Fruit fly (Drosophila melanogaster) whole organism, embryonic: ENCODE data around the gene mei-P26.

Experiments
- Adf1 ChIP-seq: fragments of 200-800 bp; sonication (Bioruptor generic); IDR thresholded peaks from 2 replicates; pipeline ENCODE4 v1.3.6; 2022; ENCODE audit warnings: missing biosample characterization, missing genetic modification characterization
- Asciz ChIP-seq: fragments of 200-800 bp; sonication (Bioruptor generic); optimal IDR thresholded peaks from 2 replicates; lab custom pipeline; 2017; ENCODE audit warnings: missing biosample characterization, mild to moderate bottlenecking, missing genetic modification characterization, missing genetic modification reagents
- B-H1 ChIP-seq: fragments of 200-800 bp; sonication (Bioruptor generic); IDR thresholded peaks from 3 replicates; pipeline ENCODE4 v1.3.6; 2022; ENCODE audit warnings: missing biosample characterization, missing genetic modification characterization
- Bdp1 ChIP-seq: fragments of 200-800 bp; sonication (Bioruptor generic); optimal IDR thresholded peaks from 3 replicates; lab custom pipeline; 2016; ENCODE audit warnings: missing biosample characterization, missing genetic modification characterization
- CG10209 ChIP-seq: fragments of 200-800 bp; sonication (Bioruptor generic); optimal IDR thresholded peaks from 3 replicates; lab custom pipeline; 2017; ENCODE audit warnings: missing biosample characterization, mild to moderate bottlenecking, missing genetic modification characterization, missing genetic modification reagents
- CG10366 ChIP-seq: fragments of 200-800 bp; sonication (Bioruptor generic); IDR thresholded peaks from 2 replicates; pipeline ENCODE4 v1.3.6; 2022; ENCODE audit warnings: missing biosample characterization, missing genetic modification characterization
- CG10654 ChIP-seq: fragments of 200-800 bp; sonication (Bioruptor generic); optimal IDR thresholded peaks from 2 replicates; lab custom pipeline; 2016; ENCODE audit warnings: missing biosample characterization, missing genetic modification characterization
- CG13624 ChIP-seq: fragments of 200-800 bp; sonication (Bioruptor generic); optimal IDR thresholded peaks from 2 replicates; lab custom pipeline; 2016; ENCODE audit warnings: missing biosample characterization, missing genetic modification characterization
- CG14441 ChIP-seq: fragments of 200-800 bp; sonication (Bioruptor generic); IDR thresholded peaks from 2 replicates; pipeline ENCODE4 v1.3.6; 2022; ENCODE audit warnings: missing biosample characterization, missing genetic modification characterization
- CG14710 ChIP-seq: fragments of 200-800 bp; sonication (Bioruptor generic); optimal IDR thresholded peaks from 3 replicates; lab custom pipeline; 2019; ENCODE audit warnings: missing biosample characterization, mild to moderate bottlenecking, missing genetic modification characterization, moderate library complexity
- CG14860 ChIP-seq: fragments of 200-800 bp; sonication (Bioruptor generic); IDR thresholded peaks from 3 replicates; pipeline ENCODE4 v1.3.6; 2022; ENCODE audit warnings: missing biosample characterization, missing genetic modification characterization; ENCODE audit not compliant: partially characterized antibody
- CG17361 ChIP-seq: fragments of 200-800 bp; sonication (Bioruptor generic); IDR thresholded peaks from 3 replicates; pipeline ENCODE4 v1.3.6; 2022; ENCODE audit warnings: missing biosample characterization, missing genetic modification characterization
- CG17829 ChIP-seq: fragments of 200-800 bp; optimal IDR thresholded peaks from 2 replicates; lab custom pipeline; 2019; ENCODE audit warnings: missing biosample characterization, mild to moderate bottlenecking, missing genetic modification characterization, moderate library complexity
- CG2116 ChIP-seq: fragments of 200-800 bp; sonication (Bioruptor generic); optimal IDR thresholded peaks from 3 replicates; lab custom pipeline; 2018; ENCODE audit warnings: missing biosample characterization, mild to moderate bottlenecking, missing genetic modification characterization
- CG3281 ChIP-seq: fragments of 200-800 bp; sonication (Bioruptor generic); optimal IDR thresholded peaks from 3 replicates; lab custom pipeline; 2017; ENCODE audit warnings: missing biosample characterization, mild to moderate bottlenecking, missing genetic modification characterization
- CG34376 ChIP-seq: fragments of 200-800 bp; sonication (Bioruptor generic); optimal IDR thresholded peaks from 2 replicates; lab custom pipeline; 2018; ENCODE audit warnings: missing biosample characterization, mild to moderate bottlenecking, missing genetic modification characterization
- CG34422 ChIP-seq: fragments of 200-800 bp; sonication (Bioruptor generic); IDR thresholded peaks from 3 replicates; pipeline ENCODE4 v1.3.6; 2022; ENCODE audit warnings: missing biosample characterization, missing genetic modification characterization
- CG42726 ChIP-seq: fragments of 200-800 bp; sonication (Bioruptor generic); IDR thresholded peaks from 2 replicates; pipeline ENCODE4 v1.3.6; 2022; ENCODE audit warnings: missing biosample characterization, missing genetic modification characterization; ENCODE audit not compliant: partially characterized antibody
- CG6654 ChIP-seq: fragments of 200-800 bp; sonication (Bioruptor generic); optimal IDR thresholded peaks from 2 replicates; lab custom pipeline; 2017; ENCODE audit warnings: missing biosample characterization, mild to moderate bottlenecking, missing genetic modification characterization
- CG6689 ChIP-seq: fragments of 200-800 bp; sonication (Bioruptor generic); IDR thresholded peaks from 2 replicates; pipeline ENCODE4 v1.3.6; 2022; ENCODE audit warnings: missing biosample characterization, missing genetic modification characterization
- CG6813 ChIP-seq: fragments of 200-800 bp; sonication (Bioruptor generic); optimal IDR thresholded peaks from 2 replicates; lab custom pipeline; 2017; ENCODE audit warnings: missing biosample characterization, missing genetic modification characterization, mild to moderate bottlenecking, moderate library complexity, missing genetic modification reagents
- CrebB ChIP-seq: fragments of 200-800 bp; sonication (Bioruptor generic); optimal IDR thresholded peaks from 3 replicates; lab custom pipeline; 2018; ENCODE audit warnings: missing biosample characterization, mild to moderate bottlenecking, missing genetic modification characterization
- D19B ChIP-seq: fragments of 200-800 bp; sonication (Bioruptor generic); optimal IDR thresholded peaks from 2 replicates; lab custom pipeline; 2017; ENCODE audit warnings: missing biosample characterization, mild to moderate bottlenecking, missing genetic modification characterization
- Dad ChIP-seq: fragments of 200-800 bp; sonication (Bioruptor generic); optimal IDR thresholded peaks from 3 replicates; lab custom pipeline; 2016; ENCODE audit warnings: missing biosample characterization, missing genetic modification characterization
- Dip2 ChIP-seq: fragments of 200-800 bp; sonication (Bioruptor generic); IDR thresholded peaks from 2 replicates; pipeline ENCODE4 v1.3.6; 2022; ENCODE audit warnings: missing biosample characterization, missing genetic modification characterization
- Dip3 ChIP-seq: fragments of 200-800 bp; sonication (Bioruptor generic); optimal IDR thresholded peaks from 3 replicates; lab custom pipeline; 2016; ENCODE audit warnings: missing biosample characterization, missing genetic modification characterization
- Doc2 ChIP-seq: fragments of 200-800 bp; sonication (Bioruptor generic); IDR thresholded peaks from 2 replicates; pipeline ENCODE4 v1.3.6; 2022; ENCODE audit warnings: missing biosample characterization, missing genetic modification characterization
- Doc3 ChIP-seq: fragments of 200-800 bp; sonication (Bioruptor generic); IDR thresholded peaks from 3 replicates; pipeline ENCODE4 v1.3.6; 2022; ENCODE audit warnings: missing biosample characterization, missing genetic modification characterization; ENCODE audit not compliant: partially characterized antibody
- Elba2 ChIP-seq: fragments of 200-800 bp; sonication (Bioruptor generic); optimal IDR thresholded peaks from 3 replicates; lab custom pipeline; 2016; ENCODE audit warnings: missing biosample characterization, missing genetic modification characterization
- Fer1 ChIP-seq: fragments of 200-800 bp; sonication (Bioruptor generic); optimal IDR thresholded peaks from 2 replicates; lab custom pipeline; 2017; ENCODE audit warnings: missing biosample characterization, mild to moderate bottlenecking, missing genetic modification characterization
- Myb ChIP-seq: fragments of 200-800 bp; sonication (Bioruptor generic); optimal IDR thresholded peaks from 2 replicates; lab custom pipeline; 2016; ENCODE audit warnings: missing biosample characterization, missing genetic modification characterization
- NfI ChIP-seq: fragments of 200-800 bp; sonication (Bioruptor generic); optimal IDR thresholded peaks from 3 replicates; lab custom pipeline; 2018; ENCODE audit warnings: missing biosample characterization, mild to moderate bottlenecking, missing genetic modification characterization, moderate library complexity
- Sin3A ChIP-seq: fragments of >200 bp; optimal IDR thresholded peaks from 2 replicates; lab custom pipeline; 2018
- Six4 ChIP-seq: fragments of 200-800 bp; sonication (Bioruptor generic); optimal IDR thresholded peaks from 2 replicates; lab custom pipeline; 2016; ENCODE audit warnings: missing biosample characterization, missing genetic modification characterization
- Sox100B ChIP-seq: fragments of 200-800 bp; sonication (Bioruptor generic); optimal IDR thresholded peaks from 3 replicates; lab custom pipeline; 2018; ENCODE audit warnings: missing biosample characterization, mild to moderate bottlenecking, missing genetic modification characterization
- abd-A ChIP-seq: fragments of 200-800 bp; sonication (Bioruptor generic); optimal IDR thresholded peaks from 3 replicates; lab custom pipeline; 2019; ENCODE audit warnings: missing biosample characterization, mild to moderate bottlenecking, missing genetic modification characterization, moderate library complexity
- bigmax ChIP-seq: fragments of 200-800 bp; sonication (Bioruptor generic); optimal IDR thresholded peaks from 2 replicates; lab custom pipeline; 2018; ENCODE audit warnings: missing biosample characterization, mild to moderate bottlenecking, missing genetic modification characterization
- cad ChIP-seq: fragments of >200 bp; optimal IDR thresholded peaks from 2 replicates; lab custom pipeline; 2017; ENCODE audit warnings: missing biosample characterization, missing genetic modification characterization
- disco-r ChIP-seq: fragments of 200-800 bp; sonication (Bioruptor generic); optimal IDR thresholded peaks from 2 replicates; lab custom pipeline; 2016; ENCODE audit warnings: missing biosample characterization, missing genetic modification characterization
- gem ChIP-seq: fragments of 200-800 bp; sonication (Bioruptor generic); optimal IDR thresholded peaks from 2 replicates; lab custom pipeline; 2019; ENCODE audit warnings: missing biosample characterization, mild to moderate bottlenecking, missing genetic modification characterization, moderate library complexity
- gsb-n ChIP-seq: fragments of 200-800 bp; sonication (Bioruptor generic); optimal IDR thresholded peaks from 3 replicates; lab custom pipeline; 2018; ENCODE audit warnings: missing biosample characterization, mild to moderate bottlenecking, missing genetic modification characterization
- hth ChIP-seq: fragments of >200 bp; optimal IDR thresholded peaks from 2 replicates; lab custom pipeline; 2017; ENCODE audit warnings: inconsistent platforms
- lmd ChIP-seq: fragments of 200-800 bp; sonication (Bioruptor generic); IDR thresholded peaks from 2 replicates; pipeline ENCODE4 v1.3.6; 2022; ENCODE audit warnings: missing biosample characterization, missing genetic modification characterization
- maf-S ChIP-seq: fragments of 200-800 bp; sonication (Bioruptor generic); optimal IDR thresholded peaks from 2 replicates; lab custom pipeline; 2016; ENCODE audit warnings: missing biosample characterization, missing genetic modification characterization
- odd ChIP-seq: fragments of 200-800 bp; sonication (Bioruptor generic); optimal IDR thresholded peaks from 2 replicates; lab custom pipeline; 2017; ENCODE audit warnings: missing biosample characterization, mild to moderate bottlenecking, missing genetic modification characterization
- pzg ChIP-seq: fragments of 200-800 bp; sonication (Bioruptor generic); optimal IDR thresholded peaks from 3 replicates; lab custom pipeline; 2018; ENCODE audit warnings: missing biosample characterization, mild to moderate bottlenecking, missing genetic modification characterization, moderate library complexity
- sc ChIP-seq, 3 experiments: fragments of >200 bp in 2 of 3; fragments of 200-800 bp in 1 of 3; sonication (Bioruptor generic) in 1 of 3; optimal IDR thresholded peaks; 2 replicates in 2 of 3; 3 replicates in 1 of 3; lab custom pipeline; 2017; ENCODE audit warnings: mild to moderate bottlenecking in 1 of 3, missing biosample characterization in 1 of 3, missing genetic modification characterization in 1 of 3, missing genetic modification reagents in 1 of 3
- schlank ChIP-seq: fragments of 200-800 bp; sonication (Bioruptor generic); optimal IDR thresholded peaks from 2 replicates; lab custom pipeline; 2018; ENCODE audit warnings: missing biosample characterization, mild to moderate bottlenecking, missing genetic modification characterization
- sna ChIP-seq: fragments of 200-800 bp; sonication (Bioruptor generic); IDR thresholded peaks from 2 replicates; pipeline ENCODE4 v1.3.6; 2022; ENCODE audit warnings: missing biosample characterization, missing genetic modification characterization; ENCODE audit not compliant: partially characterized antibody
- sqz ChIP-seq: fragments of 200-800 bp; sonication (Bioruptor generic); optimal IDR thresholded peaks from 3 replicates; lab custom pipeline; 2018; ENCODE audit warnings: missing biosample characterization, mild to moderate bottlenecking, missing genetic modification characterization

mei-P26 gene

DNA sequence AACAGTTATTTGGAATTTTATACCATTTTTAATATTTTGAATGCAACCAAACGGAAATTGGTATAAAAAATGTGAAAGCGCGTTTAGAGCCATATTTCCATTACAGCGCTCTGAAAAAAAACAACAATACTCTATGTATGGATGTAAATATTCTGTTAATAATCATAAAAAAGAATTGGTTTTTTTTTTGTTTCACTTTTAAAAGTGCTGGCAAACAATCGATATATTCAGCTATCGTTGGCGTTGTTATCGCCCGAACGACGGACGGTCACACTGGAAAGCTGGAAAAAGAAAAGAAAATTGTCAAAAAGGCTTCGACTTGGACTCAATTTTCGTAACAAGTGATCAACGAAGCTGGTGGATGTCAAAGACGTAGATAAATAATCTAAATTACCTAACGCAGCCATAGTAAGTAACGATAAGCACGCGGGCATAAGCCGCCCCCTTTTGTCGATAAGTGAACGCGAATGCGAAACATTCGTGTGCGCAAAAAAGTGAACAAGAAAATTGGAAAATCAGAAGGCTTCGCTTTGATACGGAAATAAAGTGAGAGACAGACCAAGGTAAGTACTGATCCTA, 20.7 kb upstream of the mei-P26 start, which contains the start of gene CG7065 (continued):
- TF ChIP-seq CG17361 (GFP tag; lab: Robert Waterston, UW) (no peak), sc (optimal IDR thresholded peaks at IDR 0.05; lab: Kevin White, UChicago) (no peak), sc (GFP tag; optimal IDR thresholded peaks at IDR 0.05; lab: Kevin White, UChicago) (no peak), schlank (tag; lab: Kevin White, UChicago) (no peak), CG10654 (GFP tag; lab: Kevin White, UChicago) (no peak), cad (GFP tag; lab: Kevin White, UChicago) (no peak), CG6654 (GFP tag; lab: Kevin White, UChicago) (no peak), Fer1 (GFP tag; lab: Kevin White, UChicago) (no peak), lmd (no peak), CG10366 (GFP tag; lab: Robert Waterston, UW) (no peak), CG13624 (GFP tag; lab: Kevin White, UChicago) (no peak), CG14441 (GFP tag; lab: Robert Waterston, UW) (no peak), disco-r (no peak), gsb-n (no peak), sna (GFP tag; lab: Robert Waterston, UW) (peak; percentile 38; the same call in 1 of the 2 replicates), Doc3 (GFP tag; lab: Robert Waterston, UW) (0 out of 3 replicates have a peak, but pooled peaks have one; percentile 36), sqz (GFP tag; lab: Kevin White, UChicago) (peak; percentile 69), abd-A (no peak), B-H1 (GFP tag; lab: Robert Waterston, UW) (no peak), CG6689 (GFP tag; lab: Robert Waterston, UW) (no peak), Sox100B (no peak), NfI (GFP tag; lab: Kevin White, UChicago) (no peak), Six4 (GFP tag; lab: Kevin White, UChicago) (no peak), Myb (GFP tag; lab: Kevin White, UChicago) (no peak), CG14860 (GFP tag; lab: Robert Waterston, UW) (0 out of 3 replicates have a peak, but pooled peaks have one; percentile 36), Sin3A (lab: Kevin White, UChicago) (peak; percentile 21), CG17829 (tag; lab: Kevin White, UChicago) (no peak), Doc2 (no peak), Elba2 (GFP tag; lab: Kevin White, UChicago) (no peak), D19B (GFP tag; lab: Kevin White, UChicago) (no peak), Bdp1 (GFP tag; lab: Kevin White, UChicago) (no peak), bigmax (GFP tag; lab: Kevin White, UChicago) (no peak), Dip2 (no peak), CrebB (no peak), CG34422 (GFP tag; lab: Robert Waterston, UW) (no peak), Dad (no peak), CG34376 (GFP tag; lab: Kevin White, UChicago) (no peak), odd (GFP tag; lab: Kevin White, UChicago) (no peak), CG14710 (tag; lab: Kevin White, UChicago) (peak; percentile 42), pzg (peak; percentile 49), CG2116 (GFP tag; lab: Kevin White, UChicago) (peak; percentile 52), maf-S (GFP tag; lab: Kevin White, UChicago) (no peak), CG6813 (GFP tag; lab: Kevin White, UChicago) (no peak), gem (tag; lab: Kevin White, UChicago) (no peak), Adf1 (GFP tag; lab: Robert Waterston, UW) (no peak), hth (lab: Kevin White, UChicago) (no peak), Dip3 (GFP tag; lab: Kevin White, UChicago) (no peak), CG3281 (no peak), CG10209 (GFP tag; lab: Kevin White, UChicago) (no peak), Asciz (GFP tag; lab: Kevin White, UChicago) (no peak), CG42726 (peak; percentile 59; the same call in 1 of the 2 replicates)
